Fruit fly (Drosophila melanogaster): ENCODE data around the gene CG8236.

dm6 chr3R:8799866-8800265 is 30.7 kb downstream of the CG8236 start:
- TF ChIP-seq CG8301 (tag; optimal IDR thresholded peaks at IDR 0.05): no peak
- TF ChIP-seq CG12605 (GFP tag; IDR thresholded peaks at IDR 0.05): 0 out of 2 replicates have a peak, but pooled peaks have one; percentile 22
- no peak for TF ChIP-seq EcR (GFP tag; optimal IDR thresholded peaks at IDR 0.05)
